Worm (Caenorhabditis elegans): ENCODE results near the gene clec-265.

DNA sequence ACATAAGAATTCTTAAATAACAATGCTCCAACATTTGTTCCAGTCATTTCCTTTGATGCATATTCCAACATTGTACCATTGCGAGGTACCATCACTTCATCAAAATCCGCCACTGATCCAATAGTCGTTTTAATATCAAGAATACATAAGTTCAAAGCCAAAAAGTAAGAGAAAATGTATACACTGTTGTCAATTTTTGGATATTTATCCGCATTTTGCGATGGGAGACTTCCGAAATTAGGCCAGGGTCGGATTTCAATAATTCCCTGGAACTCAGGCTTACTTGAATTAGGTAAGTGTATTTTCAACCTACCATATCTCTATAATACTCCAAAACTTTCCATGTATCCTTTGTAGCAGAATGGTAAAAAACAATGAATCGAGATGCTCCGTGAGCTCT is 2.6 kb downstream of the clec-265 start, which contains the start of gene M02F4.2:
- TF ChIP-seq ZK546.5 (tag; optimal IDR thresholded peaks at IDR 0.05) (no peak), ama-1 (optimal IDR thresholded peaks at IDR 0.05) (no peak), mdl-1 (tag; optimal IDR thresholded peaks at IDR 0.05) (no peak), R02D3.7 (tag; optimal IDR thresholded peaks at IDR 0.05) (no peak), pha-4 (tag; optimal IDR thresholded peaks at IDR 0.05) (no peak), skn-1 (tag; optimal IDR thresholded peaks at IDR 0.05) (no peak), zag-1 (tag; optimal IDR thresholded peaks at IDR 0.05) (no peak), sea-2 (GFP tag; optimal IDR thresholded peaks at IDR 0.05) (no peak), ztf-11 (tag; optimal IDR thresholded peaks at IDR 0.05) (no peak), elt-2 (tag; optimal IDR thresholded peaks at IDR 0.05) (no peak), nhr-12 (tag; optimal IDR thresholded peaks at IDR 0.05) (no peak)

Data from whole organism, L3 larva.